Fruit fly (Drosophila melanogaster): ENCODE data around the gene escl.

escl gene

dm6 chr2L:12002922-12003791 is 12.4 kb downstream of the escl start (continued):
- TF ChIP-seq CG9797 (GFP tag; optimal IDR thresholded peaks at IDR 0.05), result no peak
- TF ChIP-seq gsb (GFP tag; IDR thresholded peaks at IDR 0.05), result no peak
- TF ChIP-seq Scr (GFP tag; IDR thresholded peaks at IDR 0.05; ENCODE audit: partially characterized antibody), result no peak
- peak; percentile 19 for TF ChIP-seq CG17829 (tag; optimal IDR thresholded peaks at IDR 0.05)
- no peak for TF ChIP-seq CkIIα-i1 (GFP tag; IDR thresholded peaks at IDR 0.05)
- no peak for TF ChIP-seq lola (GFP tag; optimal IDR thresholded peaks at IDR 0.05)
- no peak for TF ChIP-seq CG15073 (GFP tag; optimal IDR thresholded peaks at IDR 0.05)
- TF ChIP-seq insv (GFP tag; optimal IDR thresholded peaks at IDR 0.05), result peak in 1 of 2 experiments; percentile 79
- peak; percentile 8 for TF ChIP-seq CG8089 (GFP tag; optimal IDR thresholded peaks at IDR 0.05)
- TF ChIP-seq CG11504 (tag; optimal IDR thresholded peaks at IDR 0.05), result peak; percentile 33
- TF ChIP-seq chn (GFP tag; optimal IDR thresholded peaks at IDR 0.05), result peak; percentile 74
- peak; percentile 90 for TF ChIP-seq Med (GFP tag)
- no peak for TF ChIP-seq mam (GFP tag; optimal IDR thresholded peaks at IDR 0.05)
- no peak for TF ChIP-seq CG7928 (GFP tag; optimal IDR thresholded peaks at IDR 0.05)
- TF ChIP-seq CG6791 (GFP tag; IDR thresholded peaks at IDR 0.05; ENCODE audit: partially characterized antibody), result no peak
- peak; percentile 38 for TF ChIP-seq Oli (tag; optimal IDR thresholded peaks at IDR 0.05)
- peak; percentile 93 for TF ChIP-seq exex (tag; optimal IDR thresholded peaks at IDR 0.05)
- peak; percentile 65 for TF ChIP-seq gem (tag; optimal IDR thresholded peaks at IDR 0.05)
- TF ChIP-seq Xbp1 (GFP tag; optimal IDR thresholded peaks at IDR 0.05), result peak; percentile 63
- TF ChIP-seq zfh2 (GFP tag; optimal IDR thresholded peaks at IDR 0.05), result no peak
- peak; percentile 75 for TF ChIP-seq CG3065 (GFP tag; optimal IDR thresholded peaks at IDR 0.05)
- TF ChIP-seq danr (GFP tag; IDR thresholded peaks at IDR 0.05), result no peak
- TF ChIP-seq dimm (GFP tag; IDR thresholded peaks at IDR 0.05), result no peak
- TF ChIP-seq CG16779 (GFP tag; IDR thresholded peaks at IDR 0.05), result no peak
- no peak for TF ChIP-seq Antp (GFP tag; optimal IDR thresholded peaks at IDR 0.05)
- peak; percentile 94 for TF ChIP-seq gcm (GFP tag; optimal IDR thresholded peaks at IDR 0.05)
- TF ChIP-seq CG17328 (GFP tag; IDR thresholded peaks at IDR 0.05), result no peak
- TF ChIP-seq inv (GFP tag; IDR thresholded peaks at IDR 0.05; ENCODE audit: partially characterized antibody), result no peak
- TF ChIP-seq gfzf (GFP tag; optimal IDR thresholded peaks at IDR 0.05), result no peak
- TF ChIP-seq Adf1 (GFP tag; IDR thresholded peaks at IDR 0.05), result no peak
- TF ChIP-seq lov (optimal IDR thresholded peaks at IDR 0.05), result no peak
- no peak for TF ChIP-seq lov (GFP tag; IDR thresholded peaks at IDR 0.05)
- TF ChIP-seq CG1602 (GFP tag; optimal IDR thresholded peaks at IDR 0.05), result peak; percentile 22
- TF ChIP-seq zfh1 (GFP tag; IDR thresholded peaks at IDR 0.05), result no peak
- TF ChIP-seq CG11695 (GFP tag; IDR thresholded peaks at IDR 0.05), result no peak
- peak; percentile 82 for TF ChIP-seq mirr (GFP tag; optimal IDR thresholded peaks at IDR 0.05)
- no peak for TF ChIP-seq pb (GFP tag; optimal IDR thresholded peaks at IDR 0.05)
- TF ChIP-seq Optix (GFP tag; IDR thresholded peaks at IDR 0.05), result no peak
- peak; percentile 4 for TF ChIP-seq CG10462 (GFP tag; optimal IDR thresholded peaks at IDR 0.05)
- TF ChIP-seq psq (GFP tag; optimal IDR thresholded peaks at IDR 0.05), result no peak
- TF ChIP-seq Camta (GFP tag; optimal IDR thresholded peaks at IDR 0.05), result no peak
- peak; percentile 1 for TF ChIP-seq CG12104 (GFP tag; optimal IDR thresholded peaks at IDR 0.05)
- TF ChIP-seq CG1024 (GFP tag; IDR thresholded peaks at IDR 0.05), result no peak
- TF ChIP-seq Poxn (GFP tag; IDR thresholded peaks at IDR 0.05), result no peak
- no peak for TF ChIP-seq CG6683 (GFP tag; optimal IDR thresholded peaks at IDR 0.05)
- peak; percentile 17 for TF ChIP-seq Mad (GFP tag; optimal IDR thresholded peaks at IDR 0.05)
- TF ChIP-seq sd (tag; optimal IDR thresholded peaks at IDR 0.05), result no peak
- TF ChIP-seq HLH3B (GFP tag; IDR thresholded peaks at IDR 0.05), result no peak
- no peak for TF ChIP-seq CG5245 (GFP tag; optimal IDR thresholded peaks at IDR 0.05)
- TF ChIP-seq CG3163 (GFP tag; optimal IDR thresholded peaks at IDR 0.05), result no peak

Data from whole organism, embryonic.